Worm (Caenorhabditis elegans) whole organism, L3 larva: ENCODE data around the gene ric-3.
A peak's percentile ranks its signal among the peaks of the same experiment; 100 is the strongest.

ENCODE experiments used
- R02D3.7 ChIP-seq: fragments of 150-350 bp; optimal IDR thresholded peaks from 2 replicates; lab custom pipeline; 2014; ENCODE audit warnings: missing biosample characterization, missing genetic modification characterization
- ZK546.5 ChIP-seq: sonication (generic microtip); optimal IDR thresholded peaks from 2 replicates; lab custom pipeline; 2017; ENCODE audit warnings: missing biosample characterization, missing genetic modification characterization
- ama-1 ChIP-seq: fragments of 150-350 bp; optimal IDR thresholded peaks from 2 replicates; lab custom pipeline; 2018
- ceh-16 ChIP-seq: sonication (generic microtip); optimal IDR thresholded peaks from 2 replicates; lab custom pipeline; 2017; ENCODE audit warnings: missing biosample characterization, missing genetic modification characterization
- ceh-28 ChIP-seq: fragments of 150-350 bp; optimal IDR thresholded peaks from 2 replicates; lab custom pipeline; 2014; ENCODE audit warnings: missing biosample characterization, missing genetic modification reagents, missing genetic modification characterization
- ceh-82 ChIP-seq: fragments of 150-350 bp; optimal IDR thresholded peaks from 2 replicates; lab custom pipeline; 2014; ENCODE audit warnings: missing biosample characterization, missing genetic modification characterization
- egl-27 ChIP-seq: sonication (generic microtip); optimal IDR thresholded peaks from 4 replicates; lab custom pipeline; 2017; ENCODE audit warnings: missing biosample characterization, missing genetic modification reagents, missing genetic modification characterization
- egl-5 ChIP-seq: fragments of 150-350 bp; optimal IDR thresholded peaks from 2 replicates; lab custom pipeline; 2017; ENCODE audit warnings: missing biosample characterization, missing genetic modification reagents, missing genetic modification characterization, inconsistent platforms
- elt-1 ChIP-seq: fragments of 150-350 bp; optimal IDR thresholded peaks from 2 replicates; lab custom pipeline; 2014; ENCODE audit warnings: missing biosample characterization, missing genetic modification characterization
- elt-2 ChIP-seq: sonication (generic microtip); optimal IDR thresholded peaks from 2 replicates; lab custom pipeline; 2016; ENCODE audit warnings: missing genetic modification reagents, mild to moderate bottlenecking, missing genetic modification characterization, missing compliant biosample characterization
- fkh-10 ChIP-seq: sonication (generic microtip); optimal IDR thresholded peaks from 2 replicates; lab custom pipeline; 2017; ENCODE audit warnings: missing biosample characterization, missing genetic modification reagents, missing genetic modification characterization
- fkh-2 ChIP-seq: fragments of 150-350 bp; optimal IDR thresholded peaks from 2 replicates; lab custom pipeline; 2014; ENCODE audit warnings: missing biosample characterization, missing genetic modification reagents, missing genetic modification characterization
- lin-15B ChIP-seq: fragments of 150-350 bp; optimal IDR thresholded peaks from 2 replicates; lab custom pipeline; 2014; ENCODE audit warnings: missing biosample characterization, missing genetic modification characterization
- lsy-12 ChIP-seq: sonication (generic microtip); optimal IDR thresholded peaks from 2 replicates; lab custom pipeline; 2016; ENCODE audit warnings: mild to moderate bottlenecking, missing genetic modification characterization, missing compliant biosample characterization
- mdl-1 ChIP-seq: fragments of 150-350 bp; optimal IDR thresholded peaks from 2 replicates; lab custom pipeline; 2014; ENCODE audit warnings: missing biosample characterization, missing genetic modification characterization
- mml-1 ChIP-seq: fragments of 150-350 bp; sonication (generic microtip); optimal IDR thresholded peaks from 3 replicates; lab custom pipeline; 2014; ENCODE audit warnings: missing biosample characterization, missing genetic modification characterization
- nfya-1 ChIP-seq: sonication (generic microtip); optimal IDR thresholded peaks from 2 replicates; lab custom pipeline; 2017; ENCODE audit warnings: missing genetic modification characterization, mild to moderate bottlenecking, missing compliant biosample characterization, antibody characterized with exemption, moderate library complexity; ENCODE audit not compliant: insufficient read depth
- nhr-11 ChIP-seq: fragments of 150-350 bp; optimal IDR thresholded peaks from 2 replicates; lab custom pipeline; 2014; ENCODE audit warnings: missing biosample characterization, missing genetic modification characterization
- nhr-12 ChIP-seq: fragments of 150-350 bp; optimal IDR thresholded peaks from 2 replicates; lab custom pipeline; 2014; ENCODE audit warnings: missing biosample characterization, missing genetic modification characterization
- nhr-23 ChIP-seq: fragments of 150-350 bp; optimal IDR thresholded peaks from 2 replicates; lab custom pipeline; 2014; ENCODE audit warnings: missing biosample characterization, missing genetic modification reagents, missing genetic modification characterization
- nhr-28 ChIP-seq: fragments of 150-350 bp; optimal IDR thresholded peaks from 2 replicates; lab custom pipeline; 2014; ENCODE audit warnings: missing biosample characterization, missing genetic modification characterization
- nhr-43 ChIP-seq: sonication (generic microtip); optimal IDR thresholded peaks from 2 replicates; lab custom pipeline; 2016; ENCODE audit warnings: mild to moderate bottlenecking, missing genetic modification characterization, missing compliant biosample characterization; ENCODE audit not compliant: poor library complexity, severe bottlenecking
- nhr-67 ChIP-seq: fragments of 150-350 bp; optimal IDR thresholded peaks from 2 replicates; lab custom pipeline; 2014; ENCODE audit warnings: missing biosample characterization, missing genetic modification characterization
- nhr-76 ChIP-seq: fragments of 150-350 bp; sonication (generic microtip); optimal IDR thresholded peaks from 5 replicates; lab custom pipeline; 2014; ENCODE audit warnings: missing biosample characterization, missing genetic modification characterization
- nhr-77 ChIP-seq: fragments of 150-350 bp; optimal IDR thresholded peaks from 2 replicates; lab custom pipeline; 2014; ENCODE audit warnings: missing biosample characterization, missing genetic modification characterization
- pha-4 ChIP-seq: fragments of 150-350 bp; optimal IDR thresholded peaks from 2 replicates; lab custom pipeline; 2014; ENCODE audit warnings: missing biosample characterization, missing genetic modification reagents, missing genetic modification characterization
- pqm-1 ChIP-seq: fragments of 150-350 bp; optimal IDR thresholded peaks from 2 replicates; lab custom pipeline; 2017; ENCODE audit warnings: missing biosample characterization, missing genetic modification characterization, inconsistent platforms
- skn-1 ChIP-seq: fragments of 150-350 bp; optimal IDR thresholded peaks from 2 replicates; lab custom pipeline; 2014; ENCODE audit warnings: missing biosample characterization, missing genetic modification characterization
- unc-62 ChIP-seq: fragments of 150-350 bp; sonication (generic microtip); optimal IDR thresholded peaks from 4 replicates; lab custom pipeline; 2014; ENCODE audit warnings: missing biosample characterization, missing genetic modification reagents, missing genetic modification characterization
- zag-1 ChIP-seq: fragments of 150-350 bp; optimal IDR thresholded peaks from 2 replicates; lab custom pipeline; 2014; ENCODE audit warnings: missing biosample characterization, missing genetic modification characterization
- ztf-11 ChIP-seq: fragments of 150-350 bp; optimal IDR thresholded peaks from 2 replicates; lab custom pipeline; 2014; ENCODE audit warnings: missing biosample characterization, missing genetic modification characterization

Gene ric-3

DNA sequence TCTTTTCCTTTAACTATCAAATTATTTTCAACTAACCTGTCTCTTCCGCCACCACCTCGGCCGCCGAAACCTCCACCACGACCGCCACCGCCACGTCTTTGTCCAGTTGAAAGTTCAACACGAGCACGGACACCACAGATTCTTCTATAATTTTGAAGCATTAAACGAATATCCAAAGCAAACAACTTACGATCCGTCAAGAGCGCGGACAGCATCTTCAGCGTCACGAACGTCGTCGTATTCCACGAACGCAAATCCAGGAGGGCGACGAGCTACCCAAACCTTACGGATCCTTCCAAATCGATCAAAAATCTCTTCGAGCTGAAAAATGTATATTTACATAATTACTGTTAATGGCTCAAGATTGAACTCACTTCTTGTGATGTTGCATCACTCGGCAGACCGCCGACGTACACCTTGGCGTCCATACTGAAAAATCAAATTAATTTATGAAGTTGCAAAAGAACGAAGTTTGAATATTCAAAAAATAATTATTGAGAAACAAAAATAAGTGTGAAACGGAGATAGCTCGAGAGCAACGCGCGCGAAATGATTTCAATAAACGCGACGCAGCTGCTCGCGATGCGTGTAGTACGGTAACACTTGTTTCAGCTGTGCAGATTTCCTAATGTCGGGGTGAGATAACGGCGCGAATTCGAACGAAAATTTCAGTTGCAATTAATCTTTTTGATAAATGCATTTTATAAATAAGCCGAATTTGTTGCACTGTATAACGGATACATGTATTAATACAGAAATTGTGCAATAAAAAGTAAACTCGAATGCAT is 27.1 kb upstream of the ric-3 start, which contains the start of gene rsp-6 (continued):
- TF ChIP-seq fkh-10 (GFP tag; lab: Kevin White, UChicago) (no peak), nhr-43 (tag; lab: Kevin White, UChicago) (peak; percentile 64), ceh-82 (tag; lab: Kevin White, UChicago) (no peak), egl-27 (tag; lab: Kevin White, UChicago) (peak; percentile 9), lsy-12 (tag; lab: Kevin White, UChicago) (peak; percentile 58), elt-1 (tag; lab: Kevin White, UChicago) (peak; percentile 57), pqm-1 (tag; lab: Kevin White, UChicago) (peak; percentile 44)

DNA sequence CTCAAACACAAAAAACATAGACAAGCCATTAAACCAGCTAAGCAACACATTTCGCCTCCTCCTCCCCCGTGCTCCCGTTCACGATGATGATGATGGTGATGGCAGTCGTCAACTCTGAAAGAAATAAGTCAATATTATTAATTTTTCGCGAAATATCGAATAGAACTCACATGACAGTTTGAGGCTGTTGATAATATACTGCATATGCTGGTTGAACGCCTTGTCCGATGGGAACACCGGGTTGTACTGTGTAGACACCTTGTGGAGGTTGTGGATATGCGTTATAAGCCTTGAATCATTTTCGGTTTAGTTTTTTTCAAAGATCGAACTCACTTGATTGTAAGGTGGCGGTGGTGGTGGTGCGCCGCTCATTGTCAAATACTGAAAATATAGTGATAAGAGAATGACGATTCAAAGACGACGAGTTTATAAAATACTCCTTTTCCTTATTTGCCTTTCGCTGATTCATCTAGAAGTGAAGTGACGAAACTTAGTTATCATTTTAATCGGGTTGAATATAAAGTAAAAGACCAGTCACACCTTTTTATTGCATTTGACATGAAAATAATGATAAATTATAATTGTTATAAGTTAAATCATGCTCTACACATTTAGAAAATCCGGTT is 26.1 kb upstream of the ric-3 start, which contains the start of gene C33H5.13:
Gene C33H5.13 (minus strand): TSS at position 443 of the 626 bp plus-strand sequence.
- peak; percentile 49 for TF ChIP-seq pha-4 (tag; lab: Kevin White, UChicago)
- TF ChIP-seq pqm-1 (tag; lab: Kevin White, UChicago), result peak; percentile 73
- no peak for TF ChIP-seq ceh-16 (tag; lab: Kevin White, UChicago)
- TF ChIP-seq elt-2 (tag; lab: Kevin White, UChicago), result peak; percentile 79
- TF ChIP-seq ZK546.5, result no peak

DNA sequence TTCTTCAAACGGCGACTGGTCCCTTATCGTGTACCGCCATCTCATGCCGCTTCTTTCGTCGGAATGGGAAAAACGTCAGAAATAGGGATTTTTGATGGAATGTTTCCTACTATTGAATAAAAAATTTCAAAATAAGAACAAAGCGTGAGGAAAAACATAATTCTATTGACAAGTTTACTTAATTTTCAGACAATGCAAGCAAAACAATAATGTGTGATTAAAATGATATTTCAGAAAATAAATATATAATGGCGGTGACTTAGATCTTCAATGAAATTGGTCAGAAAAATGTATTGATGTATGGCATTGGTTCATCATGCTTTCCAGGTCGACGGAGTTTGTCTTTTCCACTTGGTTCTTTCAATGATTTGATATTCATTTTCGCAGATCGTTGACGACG is 23.3 kb upstream of the ric-3 start, which contains the start of gene ntp-1:
Gene ntp-1 (minus strand): TSS at position 101 of the 400 bp plus-strand sequence.
- TF ChIP-seq egl-27 (tag; lab: Kevin White, UChicago) (no peak), nfya-1 (tag; lab: Kevin White, UChicago) (no peak), fkh-10 (GFP tag; lab: Kevin White, UChicago) (no peak), unc-62 (GFP tag; lab: Kevin White, UChicago) (no peak), nhr-76 (no peak)

DNA sequence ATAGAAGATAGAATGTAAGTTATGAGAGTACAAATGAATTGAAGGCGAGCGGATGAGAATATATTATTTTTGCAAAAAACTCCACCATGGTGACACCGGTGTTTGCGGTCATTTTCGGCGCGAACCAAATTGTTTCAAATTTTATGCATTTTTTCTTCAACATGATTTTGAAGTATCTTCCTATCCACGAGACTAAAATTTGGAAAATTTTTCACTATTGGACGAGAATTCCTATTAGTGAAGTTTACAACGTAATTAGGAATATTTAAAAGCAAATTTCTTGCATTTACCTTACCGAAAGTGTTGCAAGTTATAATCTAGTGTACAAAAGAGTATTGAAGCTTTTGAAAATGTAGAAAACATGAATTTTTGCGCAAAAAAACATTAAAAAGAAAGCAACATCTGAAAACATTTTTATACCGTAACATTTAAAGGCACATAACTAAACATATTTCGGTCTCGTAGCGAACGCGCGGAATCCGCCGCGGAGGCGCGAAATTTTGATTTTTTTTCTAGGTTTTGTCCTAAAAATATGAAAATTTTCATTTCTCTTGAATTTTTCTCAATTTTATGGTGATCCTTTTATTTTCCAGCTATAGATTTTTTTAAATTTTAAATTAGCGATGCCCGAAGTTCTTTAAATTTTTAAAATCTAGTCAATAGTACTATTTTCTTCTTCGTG is 21.5 kb upstream of the ric-3 start, which contains the start of gene sgo-1:
Gene sgo-1 (minus strand): TSS at position 51 of the 682 bp plus-strand sequence.
- TF ChIP-seq nhr-76 (no peak), lin-15B (tag; lab: Kevin White, UChicago) (no peak), mdl-1 (tag; lab: Kevin White, UChicago) (no peak), nhr-77 (tag; lab: Kevin White, UChicago) (no peak), nhr-23 (tag; lab: Kevin White, UChicago) (no peak), ztf-11 (tag; lab: Kevin White, UChicago) (no peak), R02D3.7 (tag; lab: Kevin White, UChicago) (no peak), ama-1 (lab: Kevin White, UChicago) (no peak), nhr-11 (tag; lab: Kevin White, UChicago) (no peak), zag-1 (no peak), skn-1 (tag; lab: Kevin White, UChicago) (no peak), nhr-12 (tag; lab: Kevin White, UChicago) (no peak), fkh-2 (no peak), nhr-28 (tag; lab: Kevin White, UChicago) (no peak), pqm-1 (tag; lab: Kevin White, UChicago) (no peak), egl-5 (tag; lab: Kevin White, UChicago) (no peak), mml-1 (tag; lab: Kevin White, UChicago) (no peak)

DNA sequence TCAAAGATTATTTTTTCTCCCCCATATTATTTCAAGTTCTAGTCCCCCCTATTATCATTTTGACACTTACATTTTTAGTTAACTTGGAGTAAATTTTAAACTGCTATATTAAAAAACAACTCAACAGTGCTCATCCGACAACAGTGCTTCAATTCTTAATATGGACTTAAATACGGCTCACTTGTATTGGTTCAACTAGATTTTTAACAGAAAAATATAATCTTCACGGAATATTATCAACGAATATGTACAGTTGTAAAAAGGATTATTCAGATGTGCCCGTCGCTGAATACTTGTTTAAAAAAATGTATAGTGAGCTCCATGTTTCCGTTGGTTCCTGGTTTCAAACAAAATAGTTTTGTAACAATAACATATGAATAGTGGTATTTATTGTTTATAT is 17.7 kb upstream of the ric-3 start:
- no peak for TF ChIP-seq ceh-28 (tag; lab: Kevin White, UChicago)
- no peak for TF ChIP-seq elt-1 (tag; lab: Kevin White, UChicago)
- no peak for TF ChIP-seq fkh-2
- no peak for TF ChIP-seq nhr-43 (tag; lab: Kevin White, UChicago)
- no peak for TF ChIP-seq ama-1 (lab: Kevin White, UChicago)
- no peak for TF ChIP-seq egl-5 (tag; lab: Kevin White, UChicago)
- no peak for TF ChIP-seq nhr-67
- no peak for TF ChIP-seq nhr-23 (tag; lab: Kevin White, UChicago)
